Worm (Caenorhabditis elegans) whole organism, L1 larva: ENCODE data around the gene nsph-3.2.

Source experiments
- aly-2 ChIP-seq: fragments of 150-350 bp; optimal IDR thresholded peaks from 2 replicates; lab custom pipeline; 2014; ENCODE audit warnings: missing biosample characterization, missing genetic modification characterization
- ama-1 ChIP-seq: fragments of 150-350 bp; optimal IDR thresholded peaks from 2 replicates; lab custom pipeline; 2014
- ceh-82 ChIP-seq, 3 experiments: fragments of 150-350 bp in 1 of 3; sonication (generic microtip) in 2 of 3; optimal IDR thresholded peaks; 2 replicates each; lab custom pipeline; 2014 to 2017; ENCODE audit warnings: missing biosample characterization in 3 of 3, missing genetic modification characterization in 3 of 3
- egl-27 ChIP-seq, 2 experiments: fragments of 150-350 bp in 1 of 2; sonication (generic microtip); optimal IDR thresholded peaks; 3 replicates each; lab custom pipeline; 2017 to 2018; ENCODE audit warnings: missing biosample characterization in 2 of 2, missing genetic modification characterization in 2 of 2, missing genetic modification reagents in 2 of 2
- lin-13 ChIP-seq: fragments of 150-350 bp; optimal IDR thresholded peaks from 2 replicates; lab custom pipeline; 2014; ENCODE audit warnings: missing biosample characterization, missing genetic modification reagents, missing genetic modification characterization
- nhr-11 ChIP-seq: fragments of 150-350 bp; optimal IDR thresholded peaks from 2 replicates; lab custom pipeline; 2014; ENCODE audit warnings: missing biosample characterization, missing genetic modification characterization
- nhr-12 ChIP-seq: sonication (generic microtip); optimal IDR thresholded peaks from 2 replicates; lab custom pipeline; 2017; ENCODE audit warnings: missing biosample characterization, missing genetic modification characterization
- nhr-237 ChIP-seq: fragments of 150-350 bp; optimal IDR thresholded peaks from 2 replicates; lab custom pipeline; 2014; ENCODE audit warnings: missing biosample characterization, missing genetic modification characterization
- pax-3 ChIP-seq: fragments of 200-800 bp; sonication (Bioruptor generic); optimal IDR thresholded peaks from 2 replicates; lab custom pipeline; 2018; ENCODE audit warnings: mild to moderate bottlenecking, missing genetic modification characterization, moderate library complexity, missing compliant biosample characterization
- tbx-2 ChIP-seq: sonication (generic microtip); optimal IDR thresholded peaks from 2 replicates; lab custom pipeline; 2016; ENCODE audit warnings: missing genetic modification characterization, missing compliant biosample characterization
- unc-30 ChIP-seq: sonication (generic microtip); optimal IDR thresholded peaks from 2 replicates; lab custom pipeline; 2017; ENCODE audit warnings: missing biosample characterization, missing genetic modification characterization

ce11 chrIV:10141930-10142505 is 29.3 kb downstream of the nsph-3.2 start, which contains the start of the genes gst-2, gst-4 and dhs-12:
- TF ChIP-seq egl-27 (tag; optimal IDR thresholded peaks at IDR 0.05; lab: Kevin White, UChicago) (no peak), nhr-11 (no peak), ama-1 (lab: Kevin White, UChicago) (no peak), aly-2 (no peak), unc-30 (tag; lab: Kevin White, UChicago) (no peak), lin-13 (no peak), nhr-237 (no peak), pax-3 (no peak), nhr-12 (tag; lab: Kevin White, UChicago) (no peak), tbx-2 (no peak), ceh-82 (tag; optimal IDR thresholded peaks at IDR 0.05; lab: Kevin White, UChicago) (no peak)
